Fruit fly (Drosophila melanogaster) whole organism, prepupa: ENCODE data around the gene Spn38F.
A peak's percentile ranks its signal among the peaks of the same experiment; 100 is the strongest.

Experiments used
- Blimp-1 ChIP-seq: fragments of 200-800 bp; sonication (Bioruptor generic); optimal IDR thresholded peaks from 3 replicates; lab custom pipeline; 2017; ENCODE audit warnings: missing biosample characterization, missing genetic modification characterization, mild to moderate bottlenecking, moderate library complexity, missing genetic modification reagents
- CG4318 ChIP-seq: fragments of 200-800 bp; sonication (Bioruptor generic); optimal IDR thresholded peaks from 3 replicates; lab custom pipeline; 2017; ENCODE audit warnings: missing biosample characterization, mild to moderate bottlenecking, missing genetic modification characterization
- CG6276 ChIP-seq: fragments of 200-800 bp; sonication (Bioruptor generic); optimal IDR thresholded peaks from 2 replicates; lab custom pipeline; 2017; ENCODE audit warnings: missing biosample characterization, mild to moderate bottlenecking, missing genetic modification characterization
- Sox14 ChIP-seq: fragments of 200-800 bp; sonication (Bioruptor generic); optimal IDR thresholded peaks from 3 replicates; lab custom pipeline; 2016; ENCODE audit warnings: missing biosample characterization, missing genetic modification characterization
- pdm3 ChIP-seq: fragments of 200-800 bp; sonication (Bioruptor generic); optimal IDR thresholded peaks from 3 replicates; lab custom pipeline; 2016; ENCODE audit warnings: missing biosample characterization, missing genetic modification characterization
- svp ChIP-seq: fragments of 200-800 bp; sonication (Bioruptor generic); peaks from one replicate; lab custom pipeline; 2016; ENCODE audit warnings: missing biosample characterization, missing genetic modification characterization

DNA sequence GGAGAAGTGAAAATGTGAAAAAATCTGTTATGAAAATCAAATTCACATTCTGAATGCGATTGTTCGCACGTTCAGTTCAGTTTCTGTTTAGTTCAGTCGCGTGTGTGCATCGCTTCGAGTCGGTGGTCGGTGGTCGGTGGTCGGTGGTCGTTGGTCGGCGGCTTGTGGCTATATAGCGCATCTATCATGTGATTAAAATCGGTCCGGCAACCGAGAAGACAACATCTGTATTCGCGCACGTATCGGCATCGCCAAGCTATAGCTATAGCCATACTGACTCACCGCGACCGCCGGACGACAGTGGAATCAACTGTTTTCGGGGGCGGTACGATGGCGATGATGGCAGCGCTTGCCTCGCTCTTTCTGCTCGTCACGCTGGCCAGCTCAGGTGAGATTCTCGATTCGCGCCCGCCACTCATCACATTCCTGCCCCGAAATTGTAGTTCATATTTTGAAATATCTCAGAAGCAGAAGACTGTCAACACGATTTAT is 32.1 kb upstream of the Spn38F start, which contains the start of gene CG14401:
- TF ChIP-seq CG6276 (no peak), svp (GFP tag; lab: Kevin White, UChicago) (peak; percentile 54), CG4318 (no peak), pdm3 (GFP tag; lab: Kevin White, UChicago) (no peak), Sox14 (GFP tag; lab: Kevin White, UChicago) (no peak), Blimp-1 (GFP tag; lab: Kevin White, UChicago) (no peak)
